Worm (Caenorhabditis elegans) whole organism, midembryonic: ENCODE results near the gene syx-18.

Experiments
- T22C8.4 ChIP-seq: fragments of 200-800 bp; sonication (Bioruptor generic); IDR thresholded peaks from 2 replicates; pipeline ENCODE4 v1.3.6; 2022; ENCODE audit warnings: missing genetic modification characterization, missing compliant biosample characterization
- cog-1 ChIP-seq: sonication (generic microtip); optimal IDR thresholded peaks from 2 replicates; lab custom pipeline; 2016; ENCODE audit warnings: missing genetic modification characterization, missing compliant biosample characterization
- flt-1 ChIP-seq: fragments of 200-800 bp; sonication (Bioruptor generic); IDR thresholded peaks from 2 replicates; pipeline ENCODE4 v1.3.6; 2022; ENCODE audit warnings: missing genetic modification characterization, missing compliant biosample characterization
- klf-2 ChIP-seq: fragments of 200-800 bp; sonication (Bioruptor generic); conservative IDR thresholded peaks from 2 replicates; pipeline ENCODE4 v1.3.6; 2022; ENCODE audit warnings: missing genetic modification reagents, missing genetic modification characterization, missing compliant biosample characterization
- med-1 ChIP-seq: sonication (generic microtip); optimal IDR thresholded peaks from 2 replicates; lab custom pipeline; 2017; ENCODE audit warnings: missing genetic modification characterization, mild to moderate bottlenecking, missing compliant biosample characterization, antibody characterized with exemption, missing genetic modification reagents; ENCODE audit not compliant: insufficient read depth
- ref-1 ChIP-seq: fragments of 200-800 bp; sonication (Bioruptor generic); conservative IDR thresholded peaks from 2 replicates; pipeline ENCODE4 v1.3.6; 2022; ENCODE audit warnings: missing genetic modification reagents, missing genetic modification characterization, missing compliant biosample characterization
- tab-1 ChIP-seq: fragments of 200-800 bp; sonication (Bioruptor generic); IDR thresholded peaks from 2 replicates; pipeline ENCODE4 v1.3.6; 2022; ENCODE audit warnings: missing genetic modification characterization, missing compliant biosample characterization
- ztf-23 ChIP-seq: fragments of 200-800 bp; sonication (Bioruptor generic); IDR thresholded peaks from 2 replicates; pipeline ENCODE4 v1.3.6; 2022; ENCODE audit warnings: missing genetic modification reagents, missing genetic modification characterization, missing compliant biosample characterization
- ztf-29 ChIP-seq: fragments of 200-800 bp; sonication (Bioruptor generic); IDR thresholded peaks from 2 replicates; pipeline ENCODE4 v1.3.6; 2022; ENCODE audit warnings: missing genetic modification reagents, missing genetic modification characterization, missing compliant biosample characterization

Gene syx-18

DNA sequence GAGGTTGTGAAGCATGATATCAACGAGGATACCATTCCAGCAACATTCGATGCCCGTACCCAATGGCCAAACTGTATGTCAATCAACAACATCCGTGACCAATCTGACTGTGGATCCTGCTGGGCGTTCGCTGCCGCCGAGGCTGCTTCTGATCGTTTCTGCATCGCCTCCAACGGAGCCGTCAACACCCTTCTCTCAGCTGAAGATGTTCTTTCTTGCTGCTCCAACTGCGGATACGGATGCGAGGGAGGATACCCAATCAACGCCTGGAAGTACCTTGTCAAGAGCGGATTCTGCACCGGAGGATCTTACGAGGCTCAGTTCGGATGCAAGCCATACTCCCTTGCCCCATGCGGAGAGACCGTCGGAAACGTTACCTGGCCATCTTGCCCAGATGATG, 40.3 kb downstream of the syx-18 start:
- TF ChIP-seq ztf-29 (GFP tag; lab: Robert Waterston, UW) (no peak), flt-1 (GFP tag; lab: Robert Waterston, UW) (no peak), ref-1 (GFP tag; lab: Robert Waterston, UW) (no peak), T22C8.4 (GFP tag; lab: Robert Waterston, UW) (no peak), tab-1 (no peak), med-1 (GFP tag; lab: Kevin White, UChicago) (no peak), klf-2 (GFP tag; lab: Robert Waterston, UW) (no peak), cog-1 (tag; lab: Kevin White, UChicago) (no peak), ztf-23 (GFP tag; lab: Robert Waterston, UW) (no peak)

DNA sequence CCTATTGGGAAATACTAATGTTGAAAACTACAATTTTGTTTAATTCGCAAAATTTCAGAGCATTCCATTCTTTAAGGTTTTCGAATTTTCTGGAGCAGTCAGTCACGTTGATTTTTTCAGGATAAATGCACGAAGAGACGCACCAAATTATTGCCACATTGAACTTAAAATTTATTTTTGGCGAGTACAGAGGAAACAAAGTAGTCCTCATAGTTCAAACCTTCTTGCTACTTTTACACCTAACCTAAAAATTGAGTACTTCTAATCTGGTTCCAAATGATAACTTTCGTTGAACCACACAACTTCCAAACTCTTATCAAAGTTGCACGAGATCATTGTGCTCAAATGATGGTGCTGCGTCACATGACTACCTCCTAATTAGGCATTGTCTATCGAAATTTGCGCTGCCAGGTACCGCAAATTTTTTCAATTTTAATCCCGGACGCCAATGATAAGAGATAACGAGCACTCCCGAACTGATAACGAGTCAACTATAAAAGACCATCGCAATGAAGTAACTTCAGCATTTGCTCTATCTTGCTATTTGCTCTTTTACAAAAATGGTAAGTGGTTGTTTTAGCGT, 41.0 kb downstream of the syx-18 start, which contains the start of gene cpr-4:
Gene cpr-4, plus strand, starts transcription at position 523 of the 583 bp plus-strand sequence.
- TF ChIP-seq ztf-23 (GFP tag; lab: Robert Waterston, UW) (no peak), ztf-29 (GFP tag; lab: Robert Waterston, UW) (no peak), flt-1 (GFP tag; lab: Robert Waterston, UW) (no peak), cog-1 (tag; lab: Kevin White, UChicago) (no peak), ref-1 (GFP tag; lab: Robert Waterston, UW) (no peak), tab-1 (no peak), med-1 (GFP tag; lab: Kevin White, UChicago) (no peak), klf-2 (GFP tag; lab: Robert Waterston, UW) (no peak), T22C8.4 (GFP tag; lab: Robert Waterston, UW) (no peak)

DNA sequence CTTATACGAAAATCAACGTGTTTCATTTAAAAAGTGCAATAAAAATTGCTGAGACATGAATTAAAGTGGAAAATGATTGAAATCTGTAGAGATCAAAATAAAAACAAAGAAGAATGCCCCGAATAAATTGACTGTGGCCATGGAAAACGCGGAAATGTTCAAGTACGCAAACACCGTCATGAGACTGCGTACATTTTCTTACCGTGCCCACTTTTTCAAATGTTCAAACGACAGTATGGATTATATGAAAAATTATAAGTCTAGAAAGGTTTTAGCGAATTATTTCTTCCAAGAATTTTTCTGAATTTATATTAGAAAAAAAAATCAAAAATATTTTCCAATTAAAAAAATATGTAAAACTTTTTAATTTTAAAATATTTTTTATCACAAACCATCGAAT, 43.7 kb downstream of the syx-18 start:
- TF ChIP-seq med-1 (GFP tag; lab: Kevin White, UChicago) = no peak
- TF ChIP-seq flt-1 (GFP tag; lab: Robert Waterston, UW) = no peak
- TF ChIP-seq tab-1 = no peak
- TF ChIP-seq ref-1 (GFP tag; lab: Robert Waterston, UW) = no peak

- TF ChIP-seq T22C8.4 (GFP tag; lab: Robert Waterston, UW) (no peak), ref-1 (GFP tag; lab: Robert Waterston, UW) (no peak), klf-2 (GFP tag; lab: Robert Waterston, UW) (no peak), med-1 (GFP tag; lab: Kevin White, UChicago) (no peak), ztf-23 (GFP tag; lab: Robert Waterston, UW) (no peak), tab-1 (no peak), ztf-29 (GFP tag; lab: Robert Waterston, UW) (no peak), flt-1 (GFP tag; lab: Robert Waterston, UW) (no peak), cog-1 (tag; lab: Kevin White, UChicago) (no peak)
Observed at ce11 chrV:6611058-6611457, 44.2 kb downstream of the syx-18 start, which contains the start of gene gon-14. TSS of gene gon-14 (minus strand) at chrV:6611158.

ce11 chrV:6606197-6606596, 49.1 kb downstream of the syx-18 start:
- TF ChIP-seq ztf-29 (GFP tag; lab: Robert Waterston, UW) = no peak
- no peak for TF ChIP-seq cog-1 (tag; lab: Kevin White, UChicago)
- TF ChIP-seq ref-1 (GFP tag; lab: Robert Waterston, UW) = no peak
- no peak for TF ChIP-seq flt-1 (GFP tag; lab: Robert Waterston, UW)
- no peak for TF ChIP-seq klf-2 (GFP tag; lab: Robert Waterston, UW)
- no peak for TF ChIP-seq med-1 (GFP tag; lab: Kevin White, UChicago)
- no peak for TF ChIP-seq ztf-23 (GFP tag; lab: Robert Waterston, UW)
- TF ChIP-seq T22C8.4 (GFP tag; lab: Robert Waterston, UW) = no peak
- no peak for TF ChIP-seq tab-1

DNA sequence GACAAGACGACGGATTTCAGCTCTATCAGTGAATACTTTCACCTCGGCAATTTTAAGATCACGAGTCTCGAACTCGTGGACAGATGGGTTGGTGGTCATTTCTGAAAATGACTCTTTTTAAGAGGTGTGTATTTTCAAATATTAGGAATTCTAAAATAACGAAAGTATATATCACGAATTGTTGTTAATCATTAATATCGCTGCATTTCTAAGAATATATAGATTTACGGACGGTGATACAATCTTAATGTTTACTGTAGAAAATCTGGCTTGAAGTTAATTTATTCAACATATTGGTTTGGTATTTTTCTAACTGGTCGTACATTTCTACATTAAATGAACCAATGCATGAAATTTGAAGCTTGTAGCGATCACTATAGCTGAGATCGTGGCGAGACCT, 50.0 kb downstream of the syx-18 start, which contains the start of gene ZK1055.7:
Gene ZK1055.7, minus strand, starts transcription at position 101 of the 400 bp plus-strand sequence.
- TF ChIP-seq tab-1 = no peak
- TF ChIP-seq ref-1 (GFP tag; lab: Robert Waterston, UW) = no peak
- no peak for TF ChIP-seq klf-2 (GFP tag; lab: Robert Waterston, UW)
- no peak for TF ChIP-seq flt-1 (GFP tag; lab: Robert Waterston, UW)
- no peak for TF ChIP-seq med-1 (GFP tag; lab: Kevin White, UChicago)
- no peak for TF ChIP-seq T22C8.4 (GFP tag; lab: Robert Waterston, UW)
- TF ChIP-seq ztf-29 (GFP tag; lab: Robert Waterston, UW) = no peak
- no peak for TF ChIP-seq ztf-23 (GFP tag; lab: Robert Waterston, UW)
- no peak for TF ChIP-seq cog-1 (tag; lab: Kevin White, UChicago)
